Fruit fly (Drosophila melanogaster) whole organism, wandering third instar larva: ENCODE results near the gene TwdlY.

Source experiments
- Abd-B ChIP-seq: fragments of >200 bp; optimal IDR thresholded peaks from 2 replicates; lab custom pipeline; 2017; ENCODE audit warnings: missing biosample characterization, missing genetic modification characterization
- CG32264 ChIP-seq: fragments of 200-800 bp; sonication (Bioruptor generic); optimal IDR thresholded peaks from 2 replicates; lab custom pipeline; 2016; ENCODE audit warnings: missing biosample characterization, missing genetic modification characterization
- CG9705 ChIP-seq: fragments of 200-800 bp; sonication (Bioruptor generic); optimal IDR thresholded peaks from 2 replicates; lab custom pipeline; 2018; ENCODE audit warnings: missing biosample characterization, mild to moderate bottlenecking, missing genetic modification characterization
- CrebA ChIP-seq: fragments of 200-800 bp; sonication (Bioruptor generic); optimal IDR thresholded peaks from 2 replicates; lab custom pipeline; 2016; ENCODE audit warnings: missing biosample characterization, mild to moderate bottlenecking, missing genetic modification characterization, borderline replicate concordance
- Dfd ChIP-seq: fragments of >200 bp; optimal IDR thresholded peaks from 2 replicates; lab custom pipeline; 2017; ENCODE audit warnings: missing biosample characterization, missing genetic modification characterization
- Dif ChIP-seq: fragments of 200-275, 200-300 bp; sonication (Bioruptor generic); optimal IDR thresholded peaks from 2 replicates; lab custom pipeline; 2018; ENCODE audit warnings: missing biosample characterization, missing genetic modification characterization; ENCODE audit not compliant: partially characterized antibody
- GATAd ChIP-seq: sonication (Bioruptor generic); optimal IDR thresholded peaks from 2 replicates; lab custom pipeline; 2016; ENCODE audit warnings: missing biosample characterization, missing genetic modification characterization
- HLH106 ChIP-seq: fragments of 200-800 bp; optimal IDR thresholded peaks from 3 replicates; lab custom pipeline; 2019; ENCODE audit warnings: missing biosample characterization, mild to moderate bottlenecking, missing genetic modification characterization, moderate library complexity
- Hnf4 ChIP-seq: fragments of 200-800 bp; sonication (Bioruptor generic); optimal IDR thresholded peaks from 2 replicates; lab custom pipeline; 2016; ENCODE audit warnings: missing biosample characterization, mild to moderate bottlenecking, missing genetic modification characterization
- Hr78 ChIP-seq: fragments of >200 bp; optimal IDR thresholded peaks from 2 replicates; lab custom pipeline; 2017; ENCODE audit warnings: missing biosample characterization, missing genetic modification characterization
- Hr83 ChIP-seq: fragments of 200-300 bp; sonication (Bioruptor generic); optimal IDR thresholded peaks from 2 replicates; lab custom pipeline; 2016; ENCODE audit warnings: missing biosample characterization, mild to moderate bottlenecking, missing genetic modification characterization, moderate library complexity; ENCODE audit not compliant: poor library complexity, severe bottlenecking
- Jra ChIP-seq: sonication (Bioruptor generic); optimal IDR thresholded peaks from 2 replicates; lab custom pipeline; 2016; ENCODE audit warnings: missing biosample characterization, missing genetic modification characterization
- Mio ChIP-seq: sonication (Bioruptor generic); optimal IDR thresholded peaks from 2 replicates; lab custom pipeline; 2016; ENCODE audit warnings: missing biosample characterization, missing genetic modification characterization
- Myc ChIP-seq: fragments of >200 bp; optimal IDR thresholded peaks from 2 replicates; lab custom pipeline; 2017
- N ChIP-seq: fragments of >200 bp; optimal IDR thresholded peaks from 2 replicates; lab custom pipeline; 2018; ENCODE audit warnings: missing biosample characterization, missing external identifiers, missing genetic modification characterization
- OdsH ChIP-seq: fragments of 200-800 bp; sonication (Bioruptor generic); optimal IDR thresholded peaks from 2 replicates; lab custom pipeline; 2016; ENCODE audit warnings: missing biosample characterization, mild to moderate bottlenecking, missing genetic modification characterization
- Rel ChIP-seq, 2 experiments: fragments of 200-800 bp; sonication (Bioruptor generic) in 1 of 2; optimal IDR thresholded peaks; 2 replicates in 1 of 2; 3 replicates in 1 of 2; lab custom pipeline; 2016 to 2019; ENCODE audit warnings: mild to moderate bottlenecking in 2 of 2, missing biosample characterization in 2 of 2, missing genetic modification characterization in 2 of 2, moderate library complexity in 1 of 2
- Sp1 ChIP-seq: fragments of 200-800 bp; sonication (Bioruptor generic); optimal IDR thresholded peaks from 3 replicates; lab custom pipeline; 2019; ENCODE audit warnings: missing biosample characterization, mild to moderate bottlenecking, missing genetic modification characterization, moderate library complexity
- Vsx2 ChIP-seq: fragments of 200-300, 225-300 bp; sonication (Bioruptor generic); optimal IDR thresholded peaks from 2 replicates; lab custom pipeline; 2018; ENCODE audit warnings: missing biosample characterization, missing genetic modification characterization; ENCODE audit not compliant: partially characterized antibody
- br ChIP-seq: fragments of 200-800 bp; sonication (Bioruptor generic); optimal IDR thresholded peaks from 2 replicates; lab custom pipeline; 2016; ENCODE audit warnings: missing biosample characterization, missing genetic modification characterization
- brk ChIP-seq: fragments of 200-800 bp; sonication (Bioruptor generic); optimal IDR thresholded peaks from 2 replicates; lab custom pipeline; 2016; ENCODE audit warnings: missing biosample characterization, mild to moderate bottlenecking, missing genetic modification characterization
- dl ChIP-seq, 2 experiments: fragments of 175-275, 200-275 bp in 1 of 2; fragments of 200-275 bp in 1 of 2; sonication (Bioruptor generic); optimal IDR thresholded peaks; lab custom pipeline; 2018; ENCODE audit warnings: mild to moderate bottlenecking in 2 of 2, missing biosample characterization in 2 of 2, missing genetic modification characterization in 2 of 2, moderate library complexity in 2 of 2; ENCODE audit not compliant: partially characterized antibody in 2 of 2, insufficient read depth in 1 of 2
- dmrt93B ChIP-seq: fragments of 200-800 bp; sonication (Bioruptor generic); optimal IDR thresholded peaks from 2 replicates; lab custom pipeline; 2018; ENCODE audit warnings: missing biosample characterization, mild to moderate bottlenecking, missing genetic modification characterization
- dsf ChIP-seq: sonication (Bioruptor generic); optimal IDR thresholded peaks from 2 replicates; lab custom pipeline; 2016; ENCODE audit warnings: missing biosample characterization, missing genetic modification characterization, borderline replicate concordance
- ey ChIP-seq: fragments of 200-800 bp; sonication (Bioruptor generic); optimal IDR thresholded peaks from 2 replicates; lab custom pipeline; 2016; ENCODE audit warnings: missing biosample characterization, missing genetic modification characterization
- foxo ChIP-seq, 2 experiments: fragments of 200-800 bp; sonication (Bioruptor generic); optimal IDR thresholded peaks; 2 replicates in 1 of 2; 3 replicates in 1 of 2; lab custom pipeline; 2016 to 2017; ENCODE audit warnings: missing biosample characterization in 2 of 2, missing genetic modification characterization in 2 of 2
- fru ChIP-seq: fragments of 200-800 bp; sonication (Bioruptor generic); optimal IDR thresholded peaks from 3 replicates; lab custom pipeline; 2016; ENCODE audit warnings: missing biosample characterization, mild to moderate bottlenecking, missing genetic modification characterization
- h ChIP-seq: fragments of 200-800 bp; sonication (Bioruptor generic); optimal IDR thresholded peaks from 3 replicates; lab custom pipeline; 2016; ENCODE audit warnings: missing biosample characterization, mild to moderate bottlenecking, missing genetic modification characterization
- jim ChIP-seq: fragments of 175-275, 200-325 bp; sonication (Bioruptor generic); optimal IDR thresholded peaks from 2 replicates; lab custom pipeline; 2016; ENCODE audit warnings: missing biosample characterization, mild to moderate bottlenecking, missing genetic modification characterization
- lola ChIP-seq: fragments of >200 bp; optimal IDR thresholded peaks from 2 replicates; lab custom pipeline; 2017; ENCODE audit warnings: missing biosample characterization, missing genetic modification characterization
- pan ChIP-seq: fragments of >200 bp; optimal IDR thresholded peaks from 2 replicates; lab custom pipeline; 2017
- psq ChIP-seq: fragments of 200-800 bp; sonication (Bioruptor generic); optimal IDR thresholded peaks from 3 replicates; lab custom pipeline; 2017; ENCODE audit warnings: missing biosample characterization, mild to moderate bottlenecking, missing genetic modification characterization, moderate library complexity
- rgr ChIP-seq: fragments of 200-800 bp; sonication (Bioruptor generic); optimal IDR thresholded peaks from 3 replicates; lab custom pipeline; 2016; ENCODE audit warnings: missing biosample characterization, mild to moderate bottlenecking, missing genetic modification characterization
- sage ChIP-seq: fragments of 200-800 bp; sonication (Bioruptor generic); optimal IDR thresholded peaks from 2 replicates; lab custom pipeline; 2016; ENCODE audit warnings: missing biosample characterization, mild to moderate bottlenecking, missing genetic modification characterization
- sv ChIP-seq: fragments of 200-800 bp; sonication (Bioruptor generic); optimal IDR thresholded peaks from 3 replicates; lab custom pipeline; 2016; ENCODE audit warnings: missing biosample characterization, missing genetic modification characterization
- tai ChIP-seq: sonication (Bioruptor generic); optimal IDR thresholded peaks from 2 replicates; lab custom pipeline; 2016; ENCODE audit warnings: missing biosample characterization, missing genetic modification characterization
- usp ChIP-seq: fragments of >200 bp; optimal IDR thresholded peaks from 2 replicates; lab custom pipeline; 2017; ENCODE audit warnings: missing biosample characterization, missing genetic modification characterization
- woc ChIP-seq: sonication (Bioruptor generic); optimal IDR thresholded peaks from 2 replicates; lab custom pipeline; 2016; ENCODE audit warnings: missing biosample characterization, mild to moderate bottlenecking, missing genetic modification characterization

Gene TwdlY

DNA sequence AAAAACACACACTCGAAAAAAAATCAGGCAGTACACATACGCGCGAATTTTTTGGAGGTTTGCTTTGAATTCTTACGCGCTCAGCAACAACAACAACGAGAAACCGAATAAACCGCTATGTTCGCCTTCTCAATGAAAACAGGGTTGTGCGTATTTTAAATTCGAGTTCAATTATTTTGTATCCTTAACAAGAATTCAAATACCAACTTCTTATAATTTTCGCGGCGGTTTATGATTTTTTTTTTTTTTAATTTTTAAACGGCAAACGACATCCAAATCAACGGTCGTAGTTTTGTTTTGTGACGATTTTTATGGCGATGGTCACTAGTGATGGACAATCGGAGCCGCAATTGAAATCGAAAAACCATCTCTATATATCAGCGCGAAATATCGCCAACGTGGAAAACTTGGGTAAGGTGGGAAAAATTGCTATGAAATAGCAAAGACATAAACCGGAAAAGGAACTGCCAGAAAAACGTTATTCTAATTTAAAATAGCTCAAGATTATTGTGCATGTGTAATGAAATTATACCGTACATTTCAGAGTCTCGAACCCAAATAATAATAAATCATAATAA, 16.9 kb downstream of the TwdlY start, which contains the start of gene goe:
goe (minus strand) TSS at position 332 of the 578 bp plus-strand sequence.
- peak; percentile 60 for TF ChIP-seq dmrt93B (GFP tag; lab: Kevin White, UChicago)
- TF ChIP-seq N, result no peak
- TF ChIP-seq OdsH (GFP tag; lab: Kevin White, UChicago), result peak; percentile 50
- no peak for TF ChIP-seq Mio (GFP tag; lab: Kevin White, UChicago)
- peak; percentile 95 for TF ChIP-seq Hr83 (GFP tag; lab: Kevin White, UChicago)
- peak; percentile 33 for TF ChIP-seq woc (GFP tag; lab: Kevin White, UChicago)
- TF ChIP-seq CG9705 (GFP tag; lab: Kevin White, UChicago), result peak; percentile 55
- peak; percentile 48 for TF ChIP-seq dsf (GFP tag; lab: Kevin White, UChicago)
- TF ChIP-seq Hnf4, result peak; percentile 85
- no peak for TF ChIP-seq Rel (GFP tag; optimal IDR thresholded peaks at IDR 0.05; lab: Kevin White, UChicago)
- TF ChIP-seq Rel (tag; optimal IDR thresholded peaks at IDR 0.05; lab: Kevin White, UChicago), result peak; percentile 10
- peak; percentile 81 for TF ChIP-seq br (GFP tag; lab: Kevin White, UChicago)
- no peak for TF ChIP-seq dl (GFP tag; optimal IDR thresholded peaks at IDR 0.05; lab: Kevin White, UChicago; ENCODE audit: insufficient read depth in 1 of 2, partially characterized antibody in 2 of 2)
- no peak for TF ChIP-seq pan (lab: Kevin White, UChicago)
- peak; percentile 71 for TF ChIP-seq fru (GFP tag; lab: Kevin White, UChicago)
- peak in 1 of 2 experiments; percentile 75 for TF ChIP-seq foxo (GFP tag; optimal IDR thresholded peaks at IDR 0.05; lab: Kevin White, UChicago)
- peak; percentile 68 for TF ChIP-seq tai
- no peak for TF ChIP-seq Hr78 (GFP tag; lab: Kevin White, UChicago)
- TF ChIP-seq brk (GFP tag; lab: Kevin White, UChicago), result peak; percentile 54
- peak; percentile 18 for TF ChIP-seq sage
- TF ChIP-seq CrebA (GFP tag; lab: Kevin White, UChicago), result no peak
- peak; percentile 0 for TF ChIP-seq sv (GFP tag; lab: Kevin White, UChicago)
- no peak for TF ChIP-seq Dfd (GFP tag; lab: Kevin White, UChicago)
- no peak for TF ChIP-seq Myc (lab: Kevin White, UChicago)
- TF ChIP-seq HLH106 (tag; lab: Kevin White, UChicago), result peak; percentile 59
- no peak for TF ChIP-seq Vsx2 (GFP tag; lab: Kevin White, UChicago)
- no peak for TF ChIP-seq Abd-B (GFP tag; lab: Kevin White, UChicago)
- TF ChIP-seq lola (GFP tag; lab: Kevin White, UChicago), result no peak
- TF ChIP-seq Sp1 (GFP tag; lab: Kevin White, UChicago), result peak; percentile 50
- TF ChIP-seq jim (GFP tag; lab: Kevin White, UChicago), result peak; percentile 42
- peak; percentile 82 for TF ChIP-seq Jra (GFP tag; lab: Kevin White, UChicago)
- TF ChIP-seq GATAd (GFP tag; lab: Kevin White, UChicago), result peak; percentile 63
- TF ChIP-seq Dif (GFP tag; lab: Kevin White, UChicago), result no peak
- TF ChIP-seq ey (GFP tag; lab: Kevin White, UChicago), result peak; percentile 72
- no peak for TF ChIP-seq usp (GFP tag; lab: Kevin White, UChicago)
- peak; percentile 43 for TF ChIP-seq CG32264 (GFP tag; lab: Kevin White, UChicago)
- peak; percentile 45 for TF ChIP-seq psq (GFP tag; lab: Kevin White, UChicago)
- peak; percentile 90 for TF ChIP-seq rgr (GFP tag; lab: Kevin White, UChicago)
- peak; percentile 68 for TF ChIP-seq h (GFP tag; lab: Kevin White, UChicago)

DNA sequence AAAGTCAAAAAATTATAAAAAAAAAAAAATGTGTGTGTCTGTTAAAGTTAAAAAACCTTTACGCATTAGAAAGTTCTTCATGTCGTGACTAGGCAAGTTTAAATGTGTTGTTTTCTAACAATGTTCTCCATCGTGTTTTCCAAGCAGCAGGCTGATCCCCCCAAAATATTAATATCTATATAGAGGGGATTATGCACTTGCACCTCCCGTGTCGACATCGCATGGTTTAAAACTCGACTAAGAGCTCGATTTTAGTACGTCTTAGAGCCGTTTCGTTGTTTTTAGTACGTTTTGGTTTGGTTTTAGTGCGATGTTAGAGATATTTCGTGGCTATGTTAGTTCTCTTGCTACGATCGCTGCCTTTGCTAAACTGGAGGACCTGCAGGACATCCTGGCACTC, 18.3 kb downstream of the TwdlY start:
- TF ChIP-seq foxo (GFP tag; optimal IDR thresholded peaks at IDR 0.05; lab: Kevin White, UChicago) (no peak), Hr83 (GFP tag; lab: Kevin White, UChicago) (no peak), Jra (GFP tag; lab: Kevin White, UChicago) (no peak), dmrt93B (GFP tag; lab: Kevin White, UChicago) (no peak), CG32264 (GFP tag; lab: Kevin White, UChicago) (no peak), Mio (GFP tag; lab: Kevin White, UChicago) (no peak), CrebA (GFP tag; lab: Kevin White, UChicago) (no peak), Rel (GFP tag; optimal IDR thresholded peaks at IDR 0.05; lab: Kevin White, UChicago) (no peak), Rel (tag; optimal IDR thresholded peaks at IDR 0.05; lab: Kevin White, UChicago) (no peak)
